Fruit fly (Drosophila melanogaster): Measurements from ENCODE around the gene CG34447.

DNA sequence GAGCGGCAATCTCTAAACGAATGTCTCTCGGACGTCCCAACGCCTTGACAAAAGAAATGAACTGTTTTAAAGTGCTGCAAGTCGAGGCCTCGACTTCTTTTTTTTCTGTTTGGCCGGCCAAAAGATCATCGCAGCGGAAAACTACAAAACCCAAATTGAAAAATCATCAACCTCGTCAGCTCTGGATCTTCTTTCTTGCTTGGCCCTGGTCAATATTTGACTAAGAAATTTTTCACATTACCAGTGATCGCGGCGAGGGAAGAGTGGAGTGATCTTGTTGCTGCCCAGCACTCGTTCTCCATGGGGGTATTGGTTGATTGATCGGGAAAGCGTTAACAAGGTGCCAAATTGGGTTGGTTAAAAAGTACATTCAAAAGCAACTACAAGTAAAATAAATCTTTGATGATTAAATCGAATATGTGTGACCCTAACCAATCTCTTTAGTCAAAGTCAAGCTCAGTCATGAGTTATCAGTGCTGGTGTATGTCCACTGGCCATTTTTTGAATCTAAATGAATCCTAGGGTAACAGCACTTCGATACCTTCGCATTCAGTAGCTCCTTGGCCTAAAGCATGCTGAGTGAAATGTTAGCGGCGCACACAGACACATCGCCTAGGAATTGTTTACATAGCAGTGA, 18.9 kb upstream of the CG34447 start:
- TF ChIP-seq Oli (tag; optimal IDR thresholded peaks at IDR 0.05) (no peak), oc (tag; optimal IDR thresholded peaks at IDR 0.05) (no peak), sens (GFP tag) (peak; percentile 55), slou (GFP tag; optimal IDR thresholded peaks at IDR 0.05) (no peak), Kr (GFP tag; optimal IDR thresholded peaks at IDR 0.05) (no peak), crp (GFP tag; optimal IDR thresholded peaks at IDR 0.05) (no peak), jing (GFP tag; optimal IDR thresholded peaks at IDR 0.05) (no peak), CG14860 (GFP tag; IDR thresholded peaks at IDR 0.05; ENCODE audit: partially characterized antibody) (no peak), lov (optimal IDR thresholded peaks at IDR 0.05) (no peak), lov (GFP tag; IDR thresholded peaks at IDR 0.05) (no peak), Ets97D (GFP tag; optimal IDR thresholded peaks at IDR 0.05) (no peak), CG4404 (GFP tag; IDR thresholded peaks at IDR 0.05) (no peak)

Measured in whole organism, embryonic.